Worm (Caenorhabditis elegans): Measurements from ENCODE around the gene str-94.

str-94 gene

DNA sequence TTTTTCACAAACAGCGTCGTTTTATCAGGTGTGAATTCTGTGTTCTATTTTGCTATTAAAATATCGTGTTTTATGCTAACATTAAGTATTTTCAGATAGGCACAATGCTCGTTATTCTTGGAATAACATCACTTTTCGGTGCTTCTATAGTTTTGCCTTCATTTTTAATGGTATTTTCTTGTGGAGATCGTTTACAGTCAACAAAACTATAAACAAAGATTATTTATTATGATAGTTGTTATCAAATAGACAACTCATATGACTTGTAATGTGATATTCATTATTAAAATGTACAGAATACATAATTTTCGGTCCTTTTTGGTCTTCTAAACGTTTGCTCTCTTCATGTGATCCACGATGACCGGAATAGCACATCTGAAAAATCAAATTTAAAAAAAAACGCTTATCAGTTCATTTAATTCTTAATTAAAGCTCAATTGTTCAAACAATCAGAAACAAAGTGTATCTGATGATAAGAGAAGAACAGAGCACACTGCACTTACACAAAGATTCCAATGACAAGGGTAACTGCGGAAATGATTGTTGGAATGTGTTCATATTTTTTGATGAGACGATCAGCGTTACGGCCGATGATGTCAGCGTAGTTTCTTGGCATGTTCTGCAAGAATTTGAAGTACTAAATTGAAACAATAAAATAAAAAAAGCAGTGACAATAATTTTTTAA is 5.0 kb upstream of the str-94 start, which contains the start of gene F07C3.9:
Gene F07C3.9 (minus strand): TSS at position 635 of the 685 bp plus-strand sequence.
- TF ChIP-seq nhr-43 (tag; optimal IDR thresholded peaks at IDR 0.05; ENCODE audit: poor library complexity, severe bottlenecking) (no peak), nhr-76 (tag; optimal IDR thresholded peaks at IDR 0.05) (no peak), jun-1 (tag; optimal IDR thresholded peaks at IDR 0.05) (no peak), unc-39 (tag; optimal IDR thresholded peaks at IDR 0.05) (no peak), elt-2 (tag; optimal IDR thresholded peaks at IDR 0.05) (peak; percentile 87), pha-4 (tag; optimal IDR thresholded peaks at IDR 0.05) (peak; percentile 60), pqm-1 (tag; optimal IDR thresholded peaks at IDR 0.05) (peak; percentile 95)

ce11 chrV:9249932-9250331 is 826 bp upstream of the str-94 start, which contains the start of gene ptd-2:
TSS of gene ptd-2 (plus strand) at chrV:9250232.
- TF ChIP-seq mdl-1 (tag; optimal IDR thresholded peaks at IDR 0.05) (no peak), fkh-10 (GFP tag; optimal IDR thresholded peaks at IDR 0.05) (no peak), ama-1 (optimal IDR thresholded peaks at IDR 0.05) (no peak), nhr-76 (tag; optimal IDR thresholded peaks at IDR 0.05) (no peak)

- peak; percentile 56 for TF ChIP-seq lin-39 (tag; optimal IDR thresholded peaks at IDR 0.05)
- peak; percentile 43 for TF ChIP-seq nfya-1 (tag; optimal IDR thresholded peaks at IDR 0.05; ENCODE audit: insufficient read depth)
- no peak for TF ChIP-seq elt-2 (tag; optimal IDR thresholded peaks at IDR 0.05)
- peak; percentile 37 for TF ChIP-seq hmg-11 (tag; optimal IDR thresholded peaks at IDR 0.05)
These were observed 1.7 kb downstream of the str-94 start for ce11 chrV:9247416-9247815.

ce11 chrV:9246260-9246659 is 2.8 kb downstream of the str-94 start, which contains the start of gene aat-2:
TSS of gene aat-2 (minus strand) at chrV:9246360.
- no peak for TF ChIP-seq aly-2 (tag; optimal IDR thresholded peaks at IDR 0.05)
- TF ChIP-seq ZK546.5 (tag; optimal IDR thresholded peaks at IDR 0.05): no peak
- TF ChIP-seq fkh-10 (GFP tag; optimal IDR thresholded peaks at IDR 0.05): no peak
- no peak for TF ChIP-seq skn-1 (tag; optimal IDR thresholded peaks at IDR 0.05)
- TF ChIP-seq mdl-1 (tag; optimal IDR thresholded peaks at IDR 0.05): no peak
- TF ChIP-seq ceh-9 (tag; optimal IDR thresholded peaks at IDR 0.05): no peak

DNA sequence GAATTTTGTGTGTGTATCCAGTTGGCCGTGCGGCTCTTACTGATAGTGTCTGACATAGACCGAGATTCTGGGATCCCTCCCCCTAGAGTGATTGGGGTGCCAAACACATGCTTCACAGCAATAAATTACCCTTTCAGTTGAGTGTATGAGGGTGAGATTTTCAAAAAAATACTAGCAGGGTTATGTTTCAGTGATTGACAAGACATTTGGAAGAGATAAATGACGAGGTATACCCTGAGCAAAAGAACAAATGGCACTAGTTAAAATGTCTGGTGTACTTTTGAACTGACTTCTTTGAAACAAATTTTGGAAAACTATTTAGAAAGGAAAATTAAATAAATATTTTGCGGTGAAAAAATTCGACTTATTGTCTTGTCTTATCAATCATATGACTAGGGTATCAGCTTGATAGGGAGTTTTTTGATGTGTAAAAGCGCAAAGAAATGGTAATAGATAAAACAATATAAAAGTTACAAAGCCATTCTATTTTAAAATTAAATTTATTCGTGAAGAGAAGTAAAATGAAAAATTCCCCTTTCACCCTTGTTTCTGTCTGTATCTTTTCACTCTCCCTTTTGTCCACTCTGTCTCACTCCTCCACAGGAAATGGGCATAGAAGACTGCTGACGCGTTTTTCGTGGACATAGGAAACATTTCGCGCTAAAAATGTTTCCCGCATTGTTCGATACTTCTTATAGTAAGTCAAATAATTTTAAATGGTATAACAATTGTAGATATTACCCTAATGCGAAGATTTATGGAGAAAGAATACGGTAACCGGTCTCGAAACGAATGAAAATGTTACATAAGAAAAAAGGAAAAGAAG is 5.7 kb downstream of the str-94 start, which contains the start of gene glo-4:
Gene glo-4 (minus strand): TSS at position 51 of the 826 bp plus-strand sequence.
- TF ChIP-seq tbx-2 (tag; optimal IDR thresholded peaks at IDR 0.05) (peak; percentile 59), egl-5 (tag; optimal IDR thresholded peaks at IDR 0.05) (peak; percentile 76), hmg-11 (tag; optimal IDR thresholded peaks at IDR 0.05) (peak; percentile 60), nhr-77 (tag; optimal IDR thresholded peaks at IDR 0.05) (no peak), ZK546.5 (tag; optimal IDR thresholded peaks at IDR 0.05) (no peak), nhr-76 (tag; optimal IDR thresholded peaks at IDR 0.05) (no peak), ceh-28 (tag; optimal IDR thresholded peaks at IDR 0.05) (peak; percentile 55), R02D3.7 (tag; optimal IDR thresholded peaks at IDR 0.05) (peak; percentile 11), nhr-43 (tag; optimal IDR thresholded peaks at IDR 0.05; ENCODE audit: poor library complexity, severe bottlenecking) (peak; percentile 51), unc-39 (tag; optimal IDR thresholded peaks at IDR 0.05) (no peak), unc-62 (GFP tag; optimal IDR thresholded peaks at IDR 0.05) (no peak), nhr-237 (tag; optimal IDR thresholded peaks at IDR 0.05) (no peak), pqm-1 (tag; optimal IDR thresholded peaks at IDR 0.05) (peak; percentile 28), nhr-25 (tag; optimal IDR thresholded peaks at IDR 0.05) (peak; percentile 65), eor-1 (tag; optimal IDR thresholded peaks at IDR 0.05) (no peak), egl-27 (tag; optimal IDR thresholded peaks at IDR 0.05) (no peak), zag-1 (tag; optimal IDR thresholded peaks at IDR 0.05) (no peak), nfya-1 (tag; optimal IDR thresholded peaks at IDR 0.05; ENCODE audit: insufficient read depth) (peak; percentile 79), ama-1 (optimal IDR thresholded peaks at IDR 0.05) (no peak), sea-2 (GFP tag; optimal IDR thresholded peaks at IDR 0.05) (no peak), pha-4 (tag; optimal IDR thresholded peaks at IDR 0.05) (peak; percentile 70), lin-15B (tag; optimal IDR thresholded peaks at IDR 0.05) (peak; percentile 73), nhr-11 (tag; optimal IDR thresholded peaks at IDR 0.05) (no peak), ceh-82 (tag; optimal IDR thresholded peaks at IDR 0.05) (no peak), lin-39 (tag; optimal IDR thresholded peaks at IDR 0.05) (peak; percentile 14), ceh-16 (tag; optimal IDR thresholded peaks at IDR 0.05) (no peak), fkh-10 (GFP tag; optimal IDR thresholded peaks at IDR 0.05) (peak; percentile 85), elt-1 (tag; optimal IDR thresholded peaks at IDR 0.05) (no peak), aly-2 (tag; optimal IDR thresholded peaks at IDR 0.05) (no peak), skn-1 (tag; optimal IDR thresholded peaks at IDR 0.05) (no peak), lsy-12 (tag; optimal IDR thresholded peaks at IDR 0.05) (peak; percentile 28), elt-2 (tag; optimal IDR thresholded peaks at IDR 0.05) (peak; percentile 78), nhr-23 (tag; optimal IDR thresholded peaks at IDR 0.05) (peak; percentile 88)

Data from whole organism, L3 larva.